Worm (Caenorhabditis elegans) whole organism, midembryonic: Measurements from ENCODE around the gene irld-8.

ENCODE experiments used
- T22C8.4 ChIP-seq: fragments of 200-800 bp; sonication (Bioruptor generic); IDR thresholded peaks from 2 replicates; pipeline ENCODE4 v1.3.6; 2022; ENCODE audit warnings: missing genetic modification characterization, missing compliant biosample characterization
- cog-1 ChIP-seq: sonication (generic microtip); optimal IDR thresholded peaks from 2 replicates; lab custom pipeline; 2016; ENCODE audit warnings: missing genetic modification characterization, missing compliant biosample characterization
- flt-1 ChIP-seq: fragments of 200-800 bp; sonication (Bioruptor generic); IDR thresholded peaks from 2 replicates; pipeline ENCODE4 v1.3.6; 2022; ENCODE audit warnings: missing genetic modification characterization, missing compliant biosample characterization
- klf-2 ChIP-seq: fragments of 200-800 bp; sonication (Bioruptor generic); conservative IDR thresholded peaks from 2 replicates; pipeline ENCODE4 v1.3.6; 2022; ENCODE audit warnings: missing genetic modification reagents, missing genetic modification characterization, missing compliant biosample characterization
- med-1 ChIP-seq: sonication (generic microtip); optimal IDR thresholded peaks from 2 replicates; lab custom pipeline; 2017; ENCODE audit warnings: missing genetic modification characterization, mild to moderate bottlenecking, missing compliant biosample characterization, antibody characterized with exemption, missing genetic modification reagents; ENCODE audit not compliant: insufficient read depth
- ref-1 ChIP-seq: fragments of 200-800 bp; sonication (Bioruptor generic); conservative IDR thresholded peaks from 2 replicates; pipeline ENCODE4 v1.3.6; 2022; ENCODE audit warnings: missing genetic modification reagents, missing genetic modification characterization, missing compliant biosample characterization
- tab-1 ChIP-seq: fragments of 200-800 bp; sonication (Bioruptor generic); IDR thresholded peaks from 2 replicates; pipeline ENCODE4 v1.3.6; 2022; ENCODE audit warnings: missing genetic modification characterization, missing compliant biosample characterization
- ztf-23 ChIP-seq: fragments of 200-800 bp; sonication (Bioruptor generic); IDR thresholded peaks from 2 replicates; pipeline ENCODE4 v1.3.6; 2022; ENCODE audit warnings: missing genetic modification reagents, missing genetic modification characterization, missing compliant biosample characterization
- ztf-29 ChIP-seq: fragments of 200-800 bp; sonication (Bioruptor generic); IDR thresholded peaks from 2 replicates; pipeline ENCODE4 v1.3.6; 2022; ENCODE audit warnings: missing genetic modification reagents, missing genetic modification characterization, missing compliant biosample characterization

Gene irld-8

ce11 chrIV:8115462-8115861 is at the start of gene irld-8:
irld-8 (plus strand) TSS chrIV:8115762.
- no peak for TF ChIP-seq ztf-23
- TF ChIP-seq klf-2 (GFP tag; lab: Robert Waterston, UW), result no peak
- TF ChIP-seq tab-1 (GFP tag; lab: Robert Waterston, UW), result no peak
- TF ChIP-seq T22C8.4, result no peak
- no peak for TF ChIP-seq cog-1 (tag; lab: Kevin White, UChicago)
- TF ChIP-seq ztf-29 (GFP tag; lab: Robert Waterston, UW), result no peak
- no peak for TF ChIP-seq flt-1 (GFP tag; lab: Robert Waterston, UW)
- no peak for TF ChIP-seq ref-1 (GFP tag; lab: Robert Waterston, UW)
- no peak for TF ChIP-seq med-1 (GFP tag; lab: Kevin White, UChicago)

- TF ChIP-seq klf-2 (GFP tag; lab: Robert Waterston, UW) (no peak), flt-1 (GFP tag; lab: Robert Waterston, UW) (0 out of 2 replicates have a peak, but pooled peaks have one; percentile 20), tab-1 (GFP tag; lab: Robert Waterston, UW) (peak; percentile 26; the same call in 1 of the 2 replicates)
Measured at ce11 chrIV:8066598-8066997, 49.0 kb upstream of the irld-8 start.

ce11 chrIV:8067745-8068144 is 47.8 kb upstream of the irld-8 start:
- TF ChIP-seq ref-1 (GFP tag; lab: Robert Waterston, UW) (no peak), T22C8.4 (no peak), ztf-23 (no peak), flt-1 (GFP tag; lab: Robert Waterston, UW) (no peak), klf-2 (GFP tag; lab: Robert Waterston, UW) (no peak)

ce11 chrIV:8068280-8068679 is 47.3 kb upstream of the irld-8 start:
- TF ChIP-seq T22C8.4, result no peak
- no peak for TF ChIP-seq flt-1 (GFP tag; lab: Robert Waterston, UW)
- no peak for TF ChIP-seq klf-2 (GFP tag; lab: Robert Waterston, UW)
- TF ChIP-seq ztf-23, result no peak
- TF ChIP-seq cog-1 (tag; lab: Kevin White, UChicago), result no peak
- TF ChIP-seq ztf-29 (GFP tag; lab: Robert Waterston, UW), result no peak
- TF ChIP-seq tab-1 (GFP tag; lab: Robert Waterston, UW), result no peak

ce11 chrIV:8069104-8069503 is 46.5 kb upstream of the irld-8 start:
- TF ChIP-seq T22C8.4, result no peak

ce11 chrIV:8070299-8070698 is 45.3 kb upstream of the irld-8 start:
- TF ChIP-seq T22C8.4 (no peak), ref-1 (GFP tag; lab: Robert Waterston, UW) (0 out of 2 replicates have a peak, but pooled peaks have one; percentile 35)

- no peak for TF ChIP-seq klf-2 (GFP tag; lab: Robert Waterston, UW)
- no peak for TF ChIP-seq ref-1 (GFP tag; lab: Robert Waterston, UW)
- no peak for TF ChIP-seq med-1 (GFP tag; lab: Kevin White, UChicago)
- no peak for TF ChIP-seq tab-1 (GFP tag; lab: Robert Waterston, UW)
- no peak for TF ChIP-seq ztf-29 (GFP tag; lab: Robert Waterston, UW)
- no peak for TF ChIP-seq ztf-23
- TF ChIP-seq flt-1 (GFP tag; lab: Robert Waterston, UW), result no peak
- no peak for TF ChIP-seq cog-1 (tag; lab: Kevin White, UChicago)
- no peak for TF ChIP-seq T22C8.4
Measured at ce11 chrIV:8070934-8071333, 44.6 kb upstream of the irld-8 start.

ce11 chrIV:8075516-8075915 is 40.0 kb upstream of the irld-8 start:
- TF ChIP-seq tab-1 (GFP tag; lab: Robert Waterston, UW), result no peak
- no peak for TF ChIP-seq ref-1 (GFP tag; lab: Robert Waterston, UW)
- TF ChIP-seq cog-1 (tag; lab: Kevin White, UChicago), result no peak
- TF ChIP-seq ztf-29 (GFP tag; lab: Robert Waterston, UW), result no peak
- TF ChIP-seq T22C8.4, result no peak
- no peak for TF ChIP-seq ztf-23
- no peak for TF ChIP-seq flt-1 (GFP tag; lab: Robert Waterston, UW)
- TF ChIP-seq klf-2 (GFP tag; lab: Robert Waterston, UW), result no peak
- TF ChIP-seq med-1 (GFP tag; lab: Kevin White, UChicago), result no peak

- TF ChIP-seq ztf-23 (no peak), flt-1 (GFP tag; lab: Robert Waterston, UW) (no peak), cog-1 (tag; lab: Kevin White, UChicago) (no peak), med-1 (GFP tag; lab: Kevin White, UChicago) (no peak), tab-1 (GFP tag; lab: Robert Waterston, UW) (no peak), ztf-29 (GFP tag; lab: Robert Waterston, UW) (no peak), T22C8.4 (no peak), ref-1 (GFP tag; lab: Robert Waterston, UW) (no peak), klf-2 (GFP tag; lab: Robert Waterston, UW) (no peak)
Measured at ce11 chrIV:8076511-8076910, 39.1 kb upstream of the irld-8 start.

- TF ChIP-seq T22C8.4 (no peak), flt-1 (GFP tag; lab: Robert Waterston, UW) (no peak), med-1 (GFP tag; lab: Kevin White, UChicago) (no peak), tab-1 (GFP tag; lab: Robert Waterston, UW) (no peak), cog-1 (tag; lab: Kevin White, UChicago) (no peak), ztf-23 (no peak), ref-1 (GFP tag; lab: Robert Waterston, UW) (no peak), klf-2 (GFP tag; lab: Robert Waterston, UW) (no peak), ztf-29 (GFP tag; lab: Robert Waterston, UW) (no peak)
Measured at ce11 chrIV:8080166-8080565, 35.4 kb upstream of the irld-8 start.

ce11 chrIV:8080782-8081181 is 34.8 kb upstream of the irld-8 start:
- TF ChIP-seq ztf-23, result no peak
- no peak for TF ChIP-seq ref-1 (GFP tag; lab: Robert Waterston, UW)
- no peak for TF ChIP-seq flt-1 (GFP tag; lab: Robert Waterston, UW)
- TF ChIP-seq ztf-29 (GFP tag; lab: Robert Waterston, UW), result no peak
- no peak for TF ChIP-seq klf-2 (GFP tag; lab: Robert Waterston, UW)
- TF ChIP-seq tab-1 (GFP tag; lab: Robert Waterston, UW), result no peak
- no peak for TF ChIP-seq med-1 (GFP tag; lab: Kevin White, UChicago)
- no peak for TF ChIP-seq T22C8.4
